Worm (Caenorhabditis elegans) whole organism, young adult: ENCODE measurements around the gene fut-4.

Experiments used
- Y53F4B.3 ChIP-seq: fragments of 200-800 bp; sonication (Bioruptor generic); IDR thresholded peaks from 2 replicates; pipeline ENCODE4 v1.3.6; 2022; ENCODE audit warnings: missing genetic modification reagents, missing genetic modification characterization, missing compliant biosample characterization
- him-1 ChIP-seq: sonication (generic microtip); optimal IDR thresholded peaks from 2 replicates; lab custom pipeline; 2016; ENCODE audit warnings: missing genotype, missing genetic modification reagents, missing genetic modification characterization, missing compliant biosample characterization
- lin-40 ChIP-seq: sonication (generic microtip); optimal IDR thresholded peaks from 2 replicates; lab custom pipeline; 2016; ENCODE audit warnings: missing genetic modification characterization, mild to moderate bottlenecking, missing compliant biosample characterization, missing genotype, missing genetic modification reagents
- madf-10 ChIP-seq: sonication (generic microtip); optimal IDR thresholded peaks from 2 replicates; lab custom pipeline; 2016; ENCODE audit warnings: mild to moderate bottlenecking, missing genetic modification characterization, missing compliant biosample characterization
- pha-4 ChIP-seq: fragments of 150-350 bp; sonication (generic microtip); optimal IDR thresholded peaks from 2 replicates; lab custom pipeline; 2014; ENCODE audit warnings: missing biosample characterization, missing genetic modification reagents, missing genetic modification characterization
- snpc-4 ChIP-seq, 5 experiments: fragments of 150-350 bp in 1 of 5; sonication (generic microtip) in 4 of 5; optimal IDR thresholded peaks; 2 replicates each; lab custom pipeline; 2014 to 2018; ENCODE audit warnings: missing genetic modification characterization in 5 of 5, missing biosample characterization in 3 of 5, antibody characterized with exemption in 2 of 5, mild to moderate bottlenecking in 2 of 5, missing compliant biosample characterization in 2 of 5, missing genotype in 2 of 5, moderate library complexity in 2 of 5, missing genetic modification reagents in 1 of 5
- tlf-1 ChIP-seq: fragments of 200-800 bp; sonication (Bioruptor generic); optimal IDR thresholded peaks from 2 replicates; lab custom pipeline; 2018; ENCODE audit warnings: mild to moderate bottlenecking, missing genetic modification characterization, missing compliant biosample characterization
- ztf-22 ChIP-seq: fragments of 200-800 bp; sonication (Bioruptor generic); optimal IDR thresholded peaks from 2 replicates; lab custom pipeline; 2018; ENCODE audit warnings: mild to moderate bottlenecking, missing genetic modification characterization, moderate library complexity, missing compliant biosample characterization

DNA sequence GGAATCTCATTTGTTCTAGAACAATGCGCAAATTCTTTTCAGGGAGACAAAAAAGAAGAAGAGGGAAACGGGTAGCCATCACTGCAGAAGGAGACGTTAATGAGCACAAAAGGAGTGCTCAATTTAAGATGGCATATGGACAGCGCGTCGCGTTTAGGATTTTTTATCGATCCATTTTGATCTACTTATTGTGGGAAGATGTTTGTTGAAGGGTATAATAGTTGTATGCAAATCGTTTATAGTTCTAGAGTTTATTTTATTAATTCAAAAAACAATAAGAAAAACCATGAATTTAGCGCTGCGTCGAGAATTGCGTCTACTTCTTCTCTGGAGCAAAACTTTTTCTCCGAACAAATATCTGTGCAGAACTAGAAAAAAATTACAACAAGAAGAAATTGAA lies 48.8 kb downstream of the fut-4 start, which contains the start of gene sdz-9:
- no peak for TF ChIP-seq snpc-4 (GFP tag; optimal IDR thresholded peaks at IDR 0.05; lab: Kevin White, UChicago)
- TF ChIP-seq snpc-4 (tag; optimal IDR thresholded peaks at IDR 0.05; lab: Kevin White, UChicago): no peak
- TF ChIP-seq Y53F4B.3: no peak
- TF ChIP-seq tlf-1 (GFP tag; lab: Kevin White, UChicago): no peak
- TF ChIP-seq madf-10 (tag; lab: Kevin White, UChicago): no peak
- TF ChIP-seq him-1 (tag; lab: Kevin White, UChicago): no peak
- no peak for TF ChIP-seq pha-4 (tag; lab: Kevin White, UChicago)
- TF ChIP-seq ztf-22 (GFP tag; lab: Kevin White, UChicago): no peak
- TF ChIP-seq lin-40 (tag; lab: Kevin White, UChicago): no peak
